Worm (Caenorhabditis elegans): ENCODE measurements around the gene bkip-1.

DNA sequence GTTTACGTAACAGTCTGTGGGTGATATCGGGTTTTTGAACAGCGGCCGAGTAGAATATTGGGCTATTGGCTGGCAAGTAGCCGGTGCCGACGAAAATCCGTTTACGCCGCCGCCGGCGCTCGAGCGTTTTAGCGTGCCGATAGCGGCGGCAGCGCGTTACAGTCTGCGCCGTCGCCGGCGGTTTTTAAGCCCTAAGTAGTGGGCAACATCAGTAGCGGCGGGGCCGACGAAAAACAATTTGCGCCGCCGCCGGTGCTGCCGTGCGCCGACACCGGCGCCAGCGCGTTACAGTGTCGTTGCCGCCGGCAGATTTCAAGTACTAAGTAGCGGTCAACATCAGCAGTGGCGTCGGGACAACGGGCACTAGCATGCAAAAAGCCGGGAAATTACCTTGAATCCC lies 5.2 kb upstream of the bkip-1 start:
- TF ChIP-seq nhr-11 (tag; optimal IDR thresholded peaks at IDR 0.05), result no peak
- no peak for TF ChIP-seq fos-1 (tag; optimal IDR thresholded peaks at IDR 0.05)
- TF ChIP-seq lin-29 (GFP tag; IDR thresholded peaks at IDR 0.05), result no peak

Measured in whole organism, L4 larva.